Fruit fly (Drosophila melanogaster): ENCODE measurements around the gene CG32176.

DNA sequence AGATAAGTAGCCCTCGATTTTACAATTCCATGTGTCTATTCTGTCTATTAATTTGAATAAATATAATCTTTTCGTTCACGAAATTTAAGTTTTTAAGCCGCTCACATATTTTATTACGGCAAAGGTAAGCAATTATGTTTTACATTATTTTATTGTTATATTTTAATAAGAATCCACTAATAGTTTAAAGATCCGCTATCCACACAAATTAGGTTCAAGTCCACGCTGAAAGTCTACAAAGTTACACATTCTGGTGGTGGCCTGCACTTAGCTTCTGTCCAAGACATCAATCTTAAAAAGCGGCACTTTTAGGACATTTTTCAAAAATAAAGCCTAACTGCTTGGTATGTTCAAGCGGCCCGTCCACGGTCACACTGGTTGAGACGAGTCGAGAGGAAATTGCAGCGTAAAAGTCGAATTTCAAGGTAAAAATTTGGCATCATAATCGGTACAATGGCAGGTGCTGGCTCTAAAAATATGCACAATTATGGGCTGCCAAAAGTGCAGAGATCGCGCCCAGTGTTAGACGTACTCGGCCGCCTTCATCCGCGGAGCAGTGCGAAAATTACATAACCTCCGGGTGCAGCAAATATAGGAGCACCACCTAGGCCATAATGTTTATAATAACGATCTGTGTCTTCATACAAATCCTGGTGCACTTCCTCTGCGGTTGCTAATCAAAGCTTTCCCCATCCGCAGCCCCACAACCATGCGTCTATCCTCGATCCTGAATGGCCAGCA lies 41.2 kb downstream of the CG32176 start, which contains the start of the genes UQCR-Q and CG46525:
- no peak for TF ChIP-seq Dll (optimal IDR thresholded peaks at IDR 0.05)
- TF ChIP-seq CG8478 (optimal IDR thresholded peaks at IDR 0.05): no peak
- no peak for TF ChIP-seq pan (optimal IDR thresholded peaks at IDR 0.05)

Data from whole organism.